Fruit fly (Drosophila melanogaster) Kc167 (cell line): ENCODE results near the gene Ubr3.

Experiments
- psq ChIP-seq: fragments of >200 bp; optimal IDR thresholded peaks from 2 replicates; lab custom pipeline; 2017; ENCODE audit warnings: missing external identifiers
- ttk ChIP-seq: sonication (Bioruptor generic); optimal IDR thresholded peaks from 2 replicates; lab custom pipeline; 2017; ENCODE audit warnings: missing external identifiers

DNA sequence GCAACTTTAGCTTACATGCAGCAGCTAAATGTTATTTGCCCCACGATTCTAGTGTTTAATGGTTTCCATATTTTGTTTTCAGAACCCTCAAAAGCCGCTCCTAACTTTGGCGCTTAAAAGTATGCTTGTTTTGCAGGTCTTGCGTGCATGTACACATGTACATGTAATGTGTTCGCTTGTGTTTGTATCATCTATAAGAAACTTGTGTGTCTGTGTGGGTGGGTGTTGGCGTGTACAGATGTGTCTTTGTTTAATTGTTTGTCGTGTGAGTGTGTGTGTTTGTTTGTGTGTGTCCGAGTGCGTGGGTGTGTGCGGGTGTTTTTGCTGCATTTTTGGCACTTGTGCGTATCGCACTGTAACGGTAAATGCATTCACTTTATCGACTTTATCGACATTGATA lies 12.6 kb upstream of the Ubr3 start:
- TF ChIP-seq ttk (lab: Kevin White, UChicago) (no peak), psq (lab: Kevin White, UChicago) (no peak)
